Worm (Caenorhabditis elegans) whole organism, mixed stage, embryonic: Measurements from ENCODE around the gene pola-1.
A peak's percentile ranks its signal among the peaks of the same experiment; 100 is the strongest.

Experiments
- M03D4.4 ChIP-seq: sonication (generic microtip); optimal IDR thresholded peaks from 2 replicates; lab custom pipeline; 2017; ENCODE audit warnings: mild to moderate bottlenecking, missing genetic modification characterization, missing compliant biosample characterization
- blmp-1 ChIP-seq: fragments of 150-350 bp; optimal IDR thresholded peaks from 2 replicates; lab custom pipeline; 2014; ENCODE audit warnings: missing biosample characterization, missing genetic modification characterization
- ceh-39 ChIP-seq: fragments of 150-350 bp; optimal IDR thresholded peaks from 2 replicates; lab custom pipeline; 2014; ENCODE audit warnings: missing biosample characterization, missing genetic modification characterization
- ceh-83 ChIP-seq: fragments of 200-800 bp; sonication (Bioruptor generic); optimal IDR thresholded peaks from 2 replicates; lab custom pipeline; 2018; ENCODE audit warnings: mild to moderate bottlenecking, missing genetic modification characterization, missing compliant biosample characterization
- ces-1 ChIP-seq: fragments of 150-350 bp; optimal IDR thresholded peaks from 2 replicates; lab custom pipeline; 2014; ENCODE audit warnings: missing biosample characterization, missing genetic modification reagents, missing genetic modification characterization
- cnd-1 ChIP-seq: fragments of 200-800 bp; sonication (Bioruptor generic); optimal IDR thresholded peaks from 2 replicates; lab custom pipeline; 2018; ENCODE audit warnings: mild to moderate bottlenecking, missing genetic modification characterization, missing compliant biosample characterization
- drap-1 ChIP-seq: fragments of 200-800 bp; sonication (Bioruptor generic); optimal IDR thresholded peaks from 3 replicates; lab custom pipeline; 2018; ENCODE audit warnings: mild to moderate bottlenecking, missing genetic modification characterization, missing compliant biosample characterization
- elt-1 ChIP-seq: sonication (generic microtip); optimal IDR thresholded peaks from 2 replicates; lab custom pipeline; 2017; ENCODE audit warnings: missing genetic modification characterization, mild to moderate bottlenecking, missing compliant biosample characterization, antibody characterized with exemption, moderate library complexity, borderline replicate concordance; ENCODE audit not compliant: insufficient read depth
- elt-3 ChIP-seq: fragments of 150-350 bp; optimal IDR thresholded peaks from 2 replicates; lab custom pipeline; 2014; ENCODE audit warnings: missing biosample characterization, missing genetic modification characterization
- flh-1 ChIP-seq: fragments of 200-800 bp; sonication (Bioruptor generic); optimal IDR thresholded peaks from 2 replicates; lab custom pipeline; 2018; ENCODE audit warnings: mild to moderate bottlenecking, missing genetic modification characterization, moderate library complexity, missing compliant biosample characterization
- ham-2 ChIP-seq: fragments of 200-800 bp; sonication (Bioruptor generic); optimal IDR thresholded peaks from 2 replicates; lab custom pipeline; 2018; ENCODE audit warnings: mild to moderate bottlenecking, missing genetic modification characterization, missing compliant biosample characterization
- hlh-1 ChIP-seq: fragments of 150-350 bp; optimal IDR thresholded peaks from 2 replicates; lab custom pipeline; 2014; ENCODE audit warnings: missing biosample characterization, missing genetic modification reagents, missing genetic modification characterization
- lin-32 ChIP-seq: fragments of 200-800 bp; sonication (Bioruptor generic); optimal IDR thresholded peaks from 2 replicates; lab custom pipeline; 2018; ENCODE audit warnings: mild to moderate bottlenecking, missing genetic modification characterization, missing compliant biosample characterization
- lsy-2 ChIP-seq: fragments of 150-350 bp; optimal IDR thresholded peaks from 2 replicates; lab custom pipeline; 2014; ENCODE audit warnings: missing biosample characterization, missing genetic modification characterization
- mab-5 ChIP-seq: fragments of 150-350 bp; optimal IDR thresholded peaks from 2 replicates; lab custom pipeline; 2014; ENCODE audit warnings: missing biosample characterization, missing genetic modification characterization
- mep-1 ChIP-seq: fragments of 150-350 bp; optimal IDR thresholded peaks from 2 replicates; lab custom pipeline; 2017; ENCODE audit warnings: missing biosample characterization, missing genetic modification reagents, missing genetic modification characterization, inconsistent platforms
- mls-2 ChIP-seq: sonication (generic microtip); optimal IDR thresholded peaks from 2 replicates; lab custom pipeline; 2016; ENCODE audit warnings: mild to moderate bottlenecking, missing genetic modification characterization, moderate library complexity, missing compliant biosample characterization
- nhr-12 ChIP-seq: fragments of 150-350 bp; optimal IDR thresholded peaks from 2 replicates; lab custom pipeline; 2014; ENCODE audit warnings: missing biosample characterization, missing genetic modification characterization
- nhr-2 ChIP-seq: fragments of 150-350 bp; optimal IDR thresholded peaks from 2 replicates; lab custom pipeline; 2014; ENCODE audit warnings: missing biosample characterization, missing genetic modification characterization
- nhr-237 ChIP-seq: fragments of 150-350 bp; optimal IDR thresholded peaks from 2 replicates; lab custom pipeline; 2014; ENCODE audit warnings: missing biosample characterization, missing genetic modification characterization
- nhr-28 ChIP-seq: fragments of 150-350 bp; optimal IDR thresholded peaks from 2 replicates; lab custom pipeline; 2014; ENCODE audit warnings: missing biosample characterization, missing genetic modification characterization
- nhr-76 ChIP-seq: sonication (generic microtip); optimal IDR thresholded peaks from 2 replicates; lab custom pipeline; 2017; ENCODE audit warnings: missing biosample characterization, missing genetic modification characterization
- pha-4 ChIP-seq: fragments of 150-350 bp; optimal IDR thresholded peaks from 2 replicates; lab custom pipeline; 2018; ENCODE audit warnings: missing biosample characterization, missing genetic modification reagents, missing genetic modification characterization
- sem-2 ChIP-seq: fragments of 200-800 bp; sonication (Bioruptor generic); optimal IDR thresholded peaks from 2 replicates; lab custom pipeline; 2018; ENCODE audit warnings: mild to moderate bottlenecking, missing genetic modification characterization, missing compliant biosample characterization
- snpc-4 ChIP-seq: fragments of 150-350 bp; optimal IDR thresholded peaks from 2 replicates; lab custom pipeline; 2014; ENCODE audit warnings: missing biosample characterization, missing genetic modification characterization
- sptf-1 ChIP-seq: sonication (generic microtip); optimal IDR thresholded peaks from 2 replicates; lab custom pipeline; 2017; ENCODE audit warnings: mild to moderate bottlenecking, missing genetic modification characterization, moderate library complexity, missing compliant biosample characterization
- tbx-8 ChIP-seq: fragments of 200-800 bp; sonication (Bioruptor generic); optimal IDR thresholded peaks from 2 replicates; lab custom pipeline; 2018; ENCODE audit warnings: mild to moderate bottlenecking, missing genetic modification characterization, moderate library complexity, missing compliant biosample characterization
- unc-39 ChIP-seq: fragments of 150-350 bp; optimal IDR thresholded peaks from 2 replicates; lab custom pipeline; 2014; ENCODE audit warnings: missing biosample characterization, missing genetic modification characterization
- unc-62 ChIP-seq: fragments of 150-350 bp; optimal IDR thresholded peaks from 2 replicates; lab custom pipeline; 2014; ENCODE audit warnings: missing biosample characterization, missing genetic modification reagents, missing genetic modification characterization

Gene pola-1

DNA sequence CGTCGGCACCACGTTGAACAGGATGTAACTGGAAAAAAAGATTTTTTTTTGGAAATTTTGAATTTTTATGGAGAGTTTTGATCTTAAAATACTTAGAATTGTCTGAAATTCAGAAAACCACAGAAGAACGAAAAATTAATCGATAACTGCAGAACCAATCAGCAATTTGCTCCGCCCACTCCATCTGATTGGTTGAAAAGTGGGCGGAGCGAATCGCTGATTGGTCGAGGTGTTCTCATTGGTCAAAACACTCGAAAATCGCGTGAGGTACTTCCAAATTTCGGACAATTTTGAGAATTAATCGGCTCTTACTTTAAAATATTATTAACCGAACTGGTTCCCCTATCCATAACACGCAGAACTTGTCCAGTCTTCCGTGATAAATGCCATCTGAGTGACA is 46.6 kb upstream of the pola-1 start:
- TF ChIP-seq unc-39 = no peak
- TF ChIP-seq, all 35 proteins: peak for 0

DNA sequence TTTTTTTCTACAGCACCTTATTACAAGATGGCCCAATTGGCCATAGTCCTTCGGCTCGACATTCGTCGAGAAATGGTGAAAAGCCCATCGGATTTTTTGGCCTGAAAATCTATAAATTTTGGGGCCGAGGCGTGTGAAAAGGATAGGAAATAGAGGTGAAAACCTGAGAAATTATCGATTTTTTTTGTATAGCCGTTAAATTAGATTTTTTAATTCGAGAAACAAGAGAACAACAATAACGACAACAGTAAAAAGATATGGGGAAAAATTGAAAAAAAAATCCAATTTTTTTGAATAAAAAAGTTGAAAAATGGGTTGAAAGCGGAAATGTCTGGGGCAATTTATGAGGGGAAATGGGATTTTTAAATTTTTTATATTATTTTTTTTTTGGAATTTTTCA is 42.4 kb upstream of the pola-1 start, which contains the start of gene hmt-1:
Gene hmt-1 (minus strand): TSS at position 101 of the 400 bp plus-strand sequence.
- TF ChIP-seq ces-1 (GFP tag; lab: Kevin White, UChicago) = no peak
- no peak for TF ChIP-seq tbx-8 (GFP tag; lab: Kevin White, UChicago)
- no peak for TF ChIP-seq lsy-2 (tag; lab: Kevin White, UChicago)
- TF ChIP-seq M03D4.4 (tag; lab: Kevin White, UChicago) = no peak
- no peak for TF ChIP-seq nhr-237 (tag; lab: Kevin White, UChicago)
- no peak for TF ChIP-seq flh-1
- no peak for TF ChIP-seq mep-1 (tag; lab: Kevin White, UChicago)
- no peak for TF ChIP-seq drap-1 (GFP tag; lab: Kevin White, UChicago)

DNA sequence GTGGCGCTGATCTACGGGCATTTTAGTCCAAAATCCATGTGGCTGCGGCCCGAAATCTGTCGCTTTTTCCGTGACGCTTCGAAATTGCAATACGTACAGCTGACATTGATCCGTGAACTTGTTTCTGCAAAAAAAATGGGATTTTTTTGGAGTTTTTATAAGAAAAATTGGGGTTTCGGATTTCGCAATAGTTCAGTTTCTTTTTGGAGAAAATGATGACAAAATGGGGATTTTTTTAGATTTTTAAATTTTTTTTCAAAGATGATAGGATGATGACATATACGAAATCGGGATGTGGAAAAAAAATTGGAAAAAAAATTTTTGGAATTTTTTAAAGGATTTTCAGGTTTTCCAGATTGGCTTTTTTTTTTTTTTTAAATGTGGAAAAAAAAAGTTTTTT is 41.0 kb upstream of the pola-1 start:
- TF ChIP-seq unc-39 (no peak), nhr-76 (tag; lab: Kevin White, UChicago) (no peak)

DNA sequence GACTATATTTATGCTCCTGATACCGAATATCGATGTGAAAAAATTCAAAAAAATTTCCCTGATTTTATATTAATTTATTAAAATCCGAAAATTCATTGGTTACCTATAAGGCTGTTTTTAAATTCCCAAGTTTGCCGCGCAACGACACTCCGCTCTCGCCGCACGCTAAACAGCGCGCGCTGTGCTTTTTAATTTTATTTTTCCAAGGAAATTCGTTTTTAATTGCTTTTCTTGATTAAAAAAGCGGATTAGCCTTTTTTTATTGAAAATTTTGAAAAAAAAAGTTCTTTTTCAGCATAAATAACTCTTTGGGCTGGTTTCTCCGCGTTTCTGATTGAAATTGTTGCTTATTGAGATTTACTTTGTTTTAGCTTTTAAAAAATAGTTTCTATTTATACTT is 34.9 kb upstream of the pola-1 start:
- TF ChIP-seq sem-2 (GFP tag; lab: Kevin White, UChicago) = no peak
- no peak for TF ChIP-seq elt-3 (tag; lab: Kevin White, UChicago)
- TF ChIP-seq pha-4 = no peak
- TF ChIP-seq nhr-237 (tag; lab: Kevin White, UChicago) = no peak
- TF ChIP-seq cnd-1 (tag; lab: Kevin White, UChicago) = no peak
- TF ChIP-seq ceh-39 (tag; lab: Kevin White, UChicago) = no peak
- TF ChIP-seq ceh-83 (GFP tag; lab: Kevin White, UChicago) = no peak
- TF ChIP-seq elt-1 (tag; lab: Kevin White, UChicago) = no peak
- no peak for TF ChIP-seq nhr-28 (tag; lab: Kevin White, UChicago)
- no peak for TF ChIP-seq nhr-12
- no peak for TF ChIP-seq lin-32
- TF ChIP-seq blmp-1 = no peak
- TF ChIP-seq M03D4.4 (tag; lab: Kevin White, UChicago) = no peak
- TF ChIP-seq sptf-1 = no peak
- TF ChIP-seq unc-62 (GFP tag; lab: Kevin White, UChicago) = no peak
- TF ChIP-seq snpc-4 (tag; lab: Kevin White, UChicago) = no peak

DNA sequence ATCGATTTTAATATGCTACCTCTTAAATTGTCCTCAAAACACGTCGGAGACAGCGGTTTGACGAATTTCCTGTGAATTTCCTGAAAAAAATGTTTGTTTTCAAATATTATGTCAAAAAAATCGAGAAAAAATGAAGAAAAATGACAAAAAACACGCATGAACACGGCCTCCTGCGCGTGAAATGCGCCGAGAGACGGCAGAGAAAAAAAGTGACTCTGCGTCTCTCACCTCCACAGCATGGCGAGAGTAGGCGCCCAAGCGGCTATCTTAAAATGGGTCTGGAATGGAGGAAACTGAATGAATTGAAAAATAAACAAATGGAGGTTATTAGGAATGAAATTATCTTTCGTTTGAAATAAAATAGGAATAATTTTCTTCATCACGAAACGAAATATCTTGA is 31.5 kb upstream of the pola-1 start:
- TF ChIP-seq snpc-4 (tag; lab: Kevin White, UChicago) = no peak
- peak; percentile 74 for TF ChIP-seq sptf-1
- TF ChIP-seq pha-4 = peak; percentile 14
- no peak for TF ChIP-seq nhr-237 (tag; lab: Kevin White, UChicago)
- TF ChIP-seq mep-1 (tag; lab: Kevin White, UChicago) = peak; percentile 51
- no peak for TF ChIP-seq nhr-76 (tag; lab: Kevin White, UChicago)
- TF ChIP-seq drap-1 (GFP tag; lab: Kevin White, UChicago) = peak; percentile 4
- peak; percentile 14 for TF ChIP-seq M03D4.4 (tag; lab: Kevin White, UChicago)
- TF ChIP-seq mls-2 (tag; lab: Kevin White, UChicago) = peak; percentile 53
- TF ChIP-seq lsy-2 (tag; lab: Kevin White, UChicago) = peak; percentile 33
- peak; percentile 40 for TF ChIP-seq ces-1 (GFP tag; lab: Kevin White, UChicago)

DNA sequence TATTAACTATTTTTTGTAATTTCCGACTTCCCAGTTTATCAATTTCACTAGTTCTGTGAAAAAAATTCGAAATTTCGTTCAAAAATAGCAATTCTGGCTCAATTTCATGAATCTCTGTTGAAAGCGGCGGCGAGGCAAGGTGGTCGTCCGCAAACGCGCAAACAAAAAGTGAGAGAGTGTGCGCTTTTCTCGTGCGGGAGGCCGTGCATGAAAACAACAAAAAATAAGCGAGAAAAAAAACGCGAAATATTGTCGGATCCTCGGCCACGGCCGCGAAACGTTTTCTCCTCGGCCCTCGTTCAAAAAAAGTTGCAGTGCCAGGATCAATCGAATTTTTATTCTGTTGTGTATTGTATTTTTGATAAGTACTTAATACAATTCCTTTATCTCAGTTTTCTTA is 29.5 kb upstream of the pola-1 start:
- no peak for TF ChIP-seq pha-4
- TF ChIP-seq cnd-1 (tag; lab: Kevin White, UChicago) = peak; percentile 6

DNA sequence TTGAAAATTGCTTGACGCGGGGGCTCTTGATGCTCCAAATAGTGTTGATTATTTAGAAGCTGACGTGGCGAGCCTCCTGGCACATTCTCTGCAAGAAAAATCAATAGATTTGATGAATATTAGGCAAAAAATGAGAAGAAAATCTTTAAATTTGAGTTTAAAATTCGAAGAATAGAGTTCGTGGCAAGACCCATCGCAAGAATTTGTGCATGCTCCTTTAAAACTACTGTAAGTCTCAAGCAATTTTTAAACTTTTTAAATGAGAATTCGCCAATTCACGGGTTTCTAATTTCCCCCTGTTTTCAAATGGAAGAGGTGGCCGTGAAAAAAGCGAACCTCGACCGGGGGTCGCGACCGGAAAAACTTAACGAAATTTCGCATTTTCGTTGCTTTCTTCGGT is 28.4 kb upstream of the pola-1 start:
- TF ChIP-seq ham-2 = no peak
- no peak for TF ChIP-seq nhr-28 (tag; lab: Kevin White, UChicago)
- no peak for TF ChIP-seq snpc-4 (tag; lab: Kevin White, UChicago)
- no peak for TF ChIP-seq nhr-2 (tag; lab: Kevin White, UChicago)
- no peak for TF ChIP-seq hlh-1 (tag; lab: Kevin White, UChicago)
- no peak for TF ChIP-seq mab-5 (tag; lab: Kevin White, UChicago)
- no peak for TF ChIP-seq ceh-39 (tag; lab: Kevin White, UChicago)
